Fruit fly (Drosophila melanogaster): ENCODE data around the gene EndoU.

EndoU gene

dm6 chr3R:15927172-15927571 is 19.0 kb downstream of the EndoU start (continued):
- no peak for TF ChIP-seq D19A (tag; optimal IDR thresholded peaks at IDR 0.05)
- TF ChIP-seq CoRest (tag; optimal IDR thresholded peaks at IDR 0.05) = peak; percentile 27
- no peak for TF ChIP-seq ranshi (GFP tag; IDR thresholded peaks at IDR 0.05)
- TF ChIP-seq CG9876 (GFP tag; optimal IDR thresholded peaks at IDR 0.05) = no peak
- no peak for TF ChIP-seq Poxn (GFP tag; IDR thresholded peaks at IDR 0.05)
- no peak for TF ChIP-seq shn (GFP tag; optimal IDR thresholded peaks at IDR 0.05)
- TF ChIP-seq Fer3 (tag; optimal IDR thresholded peaks at IDR 0.05) = no peak
- TF ChIP-seq ewg (GFP tag; optimal IDR thresholded peaks at IDR 0.05) = no peak
- no peak for TF ChIP-seq unc-4 (GFP tag; IDR thresholded peaks at IDR 0.05; ENCODE audit: partially characterized antibody)
- TF ChIP-seq CHES-1-like (GFP tag; optimal IDR thresholded peaks at IDR 0.05) = no peak
- peak; percentile 50; the same call in 2 of the 3 replicates for TF ChIP-seq tgo (GFP tag; IDR thresholded peaks at IDR 0.05)
- peak; percentile 47 for TF ChIP-seq CG15269 (tag; optimal IDR thresholded peaks at IDR 0.05)
- no peak for TF ChIP-seq sob (GFP tag; IDR thresholded peaks at IDR 0.05)
- TF ChIP-seq Dp (GFP tag; optimal IDR thresholded peaks at IDR 0.05) = no peak
- TF ChIP-seq h (optimal IDR thresholded peaks at IDR 0.05) = no peak
- TF ChIP-seq CG12659 (GFP tag; optimal IDR thresholded peaks at IDR 0.05) = peak; percentile 23
- no peak for TF ChIP-seq scrt (GFP tag; optimal IDR thresholded peaks at IDR 0.05)
- no peak for TF ChIP-seq CG8478 (optimal IDR thresholded peaks at IDR 0.05)
- TF ChIP-seq CG1603 (tag; optimal IDR thresholded peaks at IDR 0.05) = peak; percentile 31
- no peak for TF ChIP-seq NfI (GFP tag; optimal IDR thresholded peaks at IDR 0.05)
- no peak for TF ChIP-seq tna (GFP tag; IDR thresholded peaks at IDR 0.05; ENCODE audit: partially characterized antibody)
- TF ChIP-seq CG8924 (tag; optimal IDR thresholded peaks at IDR 0.05) = peak; percentile 41
- no peak for TF ChIP-seq hkb (optimal IDR thresholded peaks at IDR 0.05)
- TF ChIP-seq hkb (GFP tag; IDR thresholded peaks at IDR 0.05) = 0 out of 2 replicates have a peak, but pooled peaks have one; percentile 30
- no peak for TF ChIP-seq Hr78 (GFP tag; optimal IDR thresholded peaks at IDR 0.05)
- TF ChIP-seq CG10979 (tag; optimal IDR thresholded peaks at IDR 0.05) = peak; percentile 10
- no peak for TF ChIP-seq dm (GFP tag; optimal IDR thresholded peaks at IDR 0.05)
- TF ChIP-seq Dbx (GFP tag; IDR thresholded peaks at IDR 0.05) = 0 out of 3 replicates have a peak, but pooled peaks have one; percentile 21
- no peak for TF ChIP-seq CG11560 (tag; IDR thresholded peaks at IDR 0.05)
- no peak for TF ChIP-seq rib (GFP tag; IDR thresholded peaks at IDR 0.05)
- TF ChIP-seq ERR (GFP tag; optimal IDR thresholded peaks at IDR 0.05) = no peak
- no peak for TF ChIP-seq CG16779 (GFP tag; IDR thresholded peaks at IDR 0.05)
- no peak for TF ChIP-seq dan (GFP tag; IDR thresholded peaks at IDR 0.05)
- TF ChIP-seq Meics (GFP tag; optimal IDR thresholded peaks at IDR 0.05) = peak; percentile 52
- TF ChIP-seq CG1832 (GFP tag; optimal IDR thresholded peaks at IDR 0.05) = no peak
- no peak for TF ChIP-seq insv (GFP tag; optimal IDR thresholded peaks at IDR 0.05)
- TF ChIP-seq H2.0 (GFP tag; IDR thresholded peaks at IDR 0.05) = no peak; the same call in 1 of the 2 replicates
- no peak for TF ChIP-seq CG3281 (GFP tag; optimal IDR thresholded peaks at IDR 0.05)
- peak; percentile 1 for TF ChIP-seq CG1602 (GFP tag; optimal IDR thresholded peaks at IDR 0.05)
- TF ChIP-seq HLH3B (GFP tag; IDR thresholded peaks at IDR 0.05) = peak; percentile 51
- no peak for TF ChIP-seq dati (GFP tag; IDR thresholded peaks at IDR 0.05)
- no peak for TF ChIP-seq Hr3 (GFP tag; optimal IDR thresholded peaks at IDR 0.05)
- peak; percentile 59 for TF ChIP-seq Oli (tag; optimal IDR thresholded peaks at IDR 0.05)
- no peak for TF ChIP-seq CG10654 (GFP tag; optimal IDR thresholded peaks at IDR 0.05)
- TF ChIP-seq Fer2 (tag; optimal IDR thresholded peaks at IDR 0.05) = no peak
- peak; percentile 41 for TF ChIP-seq sisA (GFP tag; IDR thresholded peaks at IDR 0.05)
- peak in 1 of 2 experiments; percentile 37 for TF ChIP-seq dpn (GFP tag; optimal IDR thresholded peaks at IDR 0.05)
- no peak for TF ChIP-seq Ravus (GFP tag; IDR thresholded peaks at IDR 0.05)
- no peak for TF ChIP-seq CG6791 (GFP tag; IDR thresholded peaks at IDR 0.05; ENCODE audit: partially characterized antibody)
- TF ChIP-seq B-H1 (GFP tag; IDR thresholded peaks at IDR 0.05) = no peak
- no peak for TF ChIP-seq mld (GFP tag; IDR thresholded peaks at IDR 0.05; ENCODE audit: partially characterized antibody)
- TF ChIP-seq CG17612 (GFP tag; IDR thresholded peaks at IDR 0.05) = no peak
